Fruit fly (Drosophila melanogaster): ENCODE data around the gene CG18545.
"Not testable (repeated sequence)": the region's sequence is repeated elsewhere in the genome, so short reads cannot be mapped to it uniquely, and the experiment has no call there.

dm6 chr3R:10340649-10341048 lies at the start of gene CG18545:
- not testable (repeated sequence) for TF ChIP-seq CG10669 (GFP tag; optimal IDR thresholded peaks at IDR 0.05); Sox15 (GFP tag; optimal IDR thresholded peaks at IDR 0.05); Eip78C (GFP tag); CG31627 (GFP tag; optimal IDR thresholded peaks at IDR 0.05); Sox102F (GFP tag; optimal IDR thresholded peaks at IDR 0.05); Blimp-1 (GFP tag; optimal IDR thresholded peaks at IDR 0.05); esn (GFP tag; optimal IDR thresholded peaks at IDR 0.05); CG3032 (tag; optimal IDR thresholded peaks at IDR 0.05)

Measured in whole organism, prepupa.